Fruit fly (Drosophila melanogaster): ENCODE results near the gene rn.

Gene rn

dm6 chr3R:7334613-7335012 is 25.2 kb upstream of the rn start (continued):
- no peak for TF ChIP-seq Abd-B (GFP tag; optimal IDR thresholded peaks at IDR 0.05)
- TF ChIP-seq CG1792 (GFP tag; optimal IDR thresholded peaks at IDR 0.05): no peak
- TF ChIP-seq CG10979 (tag; optimal IDR thresholded peaks at IDR 0.05): no peak
- TF ChIP-seq Dfd (GFP tag; optimal IDR thresholded peaks at IDR 0.05): no peak
- no peak for TF ChIP-seq CG31224 (GFP tag; IDR thresholded peaks at IDR 0.05)
- TF ChIP-seq CG14965 (GFP tag; optimal IDR thresholded peaks at IDR 0.05; ENCODE audit: borderline replicate concordance): no peak
- no peak for TF ChIP-seq CG2889 (GFP tag; IDR thresholded peaks at IDR 0.05)
- peak; percentile 51; the same call in 1 of the 3 replicates for TF ChIP-seq dysf (GFP tag; IDR thresholded peaks at IDR 0.05)
- no peak for TF ChIP-seq nau (GFP tag; optimal IDR thresholded peaks at IDR 0.05)
- TF ChIP-seq CG18262 (tag; optimal IDR thresholded peaks at IDR 0.05): no peak
- peak; percentile 34 for TF ChIP-seq fd3F (GFP tag; optimal IDR thresholded peaks at IDR 0.05)
- no peak for TF ChIP-seq CG10321 (GFP tag; IDR thresholded peaks at IDR 0.05)
- TF ChIP-seq al (GFP tag; IDR thresholded peaks at IDR 0.05): no peak
- no peak for TF ChIP-seq CG12391 (tag; optimal IDR thresholded peaks at IDR 0.05)
- TF ChIP-seq usp (GFP tag; optimal IDR thresholded peaks at IDR 0.05): no peak
- TF ChIP-seq peb (GFP tag; IDR thresholded peaks at IDR 0.05): no peak
- no peak for TF ChIP-seq CG12942 (GFP tag; optimal IDR thresholded peaks at IDR 0.05)
- TF ChIP-seq esg (GFP tag; conservative IDR thresholded peaks at IDR 0.05): no peak
- no peak for TF ChIP-seq CG34376 (GFP tag; optimal IDR thresholded peaks at IDR 0.05)
- no peak for TF ChIP-seq trh (GFP tag; optimal IDR thresholded peaks at IDR 0.05)
- no peak for TF ChIP-seq HLHmδ (GFP tag; optimal IDR thresholded peaks at IDR 0.05)
- no peak for TF ChIP-seq chn (GFP tag; optimal IDR thresholded peaks at IDR 0.05)
- no peak for TF ChIP-seq CG12104 (GFP tag; optimal IDR thresholded peaks at IDR 0.05)
- no peak for TF ChIP-seq sna (GFP tag; IDR thresholded peaks at IDR 0.05; ENCODE audit: partially characterized antibody)
- no peak for TF ChIP-seq sug (tag; optimal IDR thresholded peaks at IDR 0.05)
- no peak for TF ChIP-seq wdn (GFP tag; IDR thresholded peaks at IDR 0.05)
- no peak for TF ChIP-seq CG3838 (GFP tag; optimal IDR thresholded peaks at IDR 0.05)
- 0 out of 3 replicates have a peak, but pooled peaks have one; percentile 10 for TF ChIP-seq B-H1 (GFP tag; IDR thresholded peaks at IDR 0.05)
- TF ChIP-seq Antp (GFP tag; optimal IDR thresholded peaks at IDR 0.05): no peak
- TF ChIP-seq CG2712 (tag; optimal IDR thresholded peaks at IDR 0.05): no peak
- TF ChIP-seq croc (GFP tag; conservative IDR thresholded peaks at IDR 0.05): no peak
- TF ChIP-seq tx (GFP tag; optimal IDR thresholded peaks at IDR 0.05): no peak
- TF ChIP-seq CG15011 (GFP tag; optimal IDR thresholded peaks at IDR 0.05): no peak
- TF ChIP-seq Dp (GFP tag; optimal IDR thresholded peaks at IDR 0.05): no peak
- no peak for TF ChIP-seq pan (optimal IDR thresholded peaks at IDR 0.05)
- TF ChIP-seq pan (GFP tag; optimal IDR thresholded peaks at IDR 0.05 in 1 of 2, IDR thresholded peaks at IDR 0.05 in 1 of 2): peak in 1 of 2 experiments; percentile 56
- no peak for TF ChIP-seq CG34224 (GFP tag; IDR thresholded peaks at IDR 0.05; ENCODE audit: partially characterized antibody)
- no peak for TF ChIP-seq sisA (GFP tag; IDR thresholded peaks at IDR 0.05)
- TF ChIP-seq zen2 (GFP tag; IDR thresholded peaks at IDR 0.05; ENCODE audit: partially characterized antibody): no peak
- TF ChIP-seq CG14014 (GFP tag; IDR thresholded peaks at IDR 0.05): 0 out of 2 replicates have a peak, but pooled peaks have one; percentile 16
- 0 out of 3 replicates have a peak, but pooled peaks have one; percentile 28 for TF ChIP-seq z (GFP tag; IDR thresholded peaks at IDR 0.05)
- no peak for TF ChIP-seq crp (GFP tag; optimal IDR thresholded peaks at IDR 0.05)
- no peak for TF ChIP-seq dati (GFP tag; IDR thresholded peaks at IDR 0.05)
- no peak for TF ChIP-seq Elba2 (GFP tag; optimal IDR thresholded peaks at IDR 0.05)
- no peak for TF ChIP-seq CG13287 (GFP tag; IDR thresholded peaks at IDR 0.05; ENCODE audit: partially characterized antibody)
- no peak for TF ChIP-seq rib (GFP tag; IDR thresholded peaks at IDR 0.05)
- TF ChIP-seq MBD-R2 (GFP tag; IDR thresholded peaks at IDR 0.05): no peak
- no peak for TF ChIP-seq CG18764 (GFP tag; optimal IDR thresholded peaks at IDR 0.05)
- no peak for TF ChIP-seq CG4617 (GFP tag; optimal IDR thresholded peaks at IDR 0.05; ENCODE audit: borderline replicate concordance)
- no peak for TF ChIP-seq ewg (GFP tag; optimal IDR thresholded peaks at IDR 0.05)
- no peak for TF ChIP-seq CG42726 (GFP tag; IDR thresholded peaks at IDR 0.05; ENCODE audit: partially characterized antibody)
- no peak for TF ChIP-seq CG6654 (GFP tag; optimal IDR thresholded peaks at IDR 0.05)
